Worm (Caenorhabditis elegans) whole organism, L1 larva: ENCODE results near the gene T25G12.6.

Experiments used
- C34B4.2 ChIP-seq: sonication (generic microtip); optimal IDR thresholded peaks from 2 replicates; lab custom pipeline; 2017; ENCODE audit warnings: mild to moderate bottlenecking, missing genetic modification characterization, missing compliant biosample characterization
- aha-1 ChIP-seq: fragments of 150-350 bp; optimal IDR thresholded peaks from 2 replicates; lab custom pipeline; 2014; ENCODE audit warnings: missing biosample characterization, missing genetic modification characterization
- ama-1 ChIP-seq: fragments of 150-350 bp; optimal IDR thresholded peaks from 2 replicates; lab custom pipeline; 2014
- blmp-1 ChIP-seq: fragments of 150-350 bp; optimal IDR thresholded peaks from 2 replicates; lab custom pipeline; 2014; ENCODE audit warnings: missing biosample characterization, missing genetic modification characterization
- ceh-8 ChIP-seq: fragments of 200-800 bp; sonication (Bioruptor generic); optimal IDR thresholded peaks from 2 replicates; lab custom pipeline; 2018; ENCODE audit warnings: mild to moderate bottlenecking, missing genetic modification characterization, moderate library complexity, missing compliant biosample characterization
- ceh-82 ChIP-seq, 3 experiments: fragments of 150-350 bp in 1 of 3; sonication (generic microtip) in 2 of 3; optimal IDR thresholded peaks; 2 replicates each; lab custom pipeline; 2014 to 2017; ENCODE audit warnings: missing biosample characterization in 3 of 3, missing genetic modification characterization in 3 of 3
- dpl-1 ChIP-seq, 3 experiments: fragments of 150-350 bp in 2 of 3; sonication (generic microtip) in 1 of 3; optimal IDR thresholded peaks; 2 replicates each; lab custom pipeline; 2014 to 2017; ENCODE audit warnings: missing biosample characterization in 3 of 3, missing genetic modification characterization in 3 of 3, missing genetic modification reagents in 3 of 3
- dsc-1 ChIP-seq: sonication (generic microtip); optimal IDR thresholded peaks from 2 replicates; lab custom pipeline; 2016; ENCODE audit warnings: mild to moderate bottlenecking, missing genetic modification characterization, missing compliant biosample characterization
- egl-27 ChIP-seq, 2 experiments: fragments of 150-350 bp in 1 of 2; sonication (generic microtip); optimal IDR thresholded peaks; 3 replicates each; lab custom pipeline; 2017 to 2018; ENCODE audit warnings: missing biosample characterization in 2 of 2, missing genetic modification characterization in 2 of 2, missing genetic modification reagents in 2 of 2
- elt-2 ChIP-seq: sonication (generic microtip); optimal IDR thresholded peaks from 2 replicates; lab custom pipeline; 2016; ENCODE audit warnings: missing genetic modification characterization, mild to moderate bottlenecking, inconsistent platforms, missing compliant biosample characterization, missing genetic modification reagents
- ets-5 ChIP-seq: fragments of 200-800 bp; sonication (Bioruptor generic); IDR thresholded peaks from 2 replicates; pipeline ENCODE4 v1.3.6; 2022; ENCODE audit warnings: missing genetic modification characterization, missing compliant biosample characterization
- fkh-10 ChIP-seq: sonication (generic microtip); optimal IDR thresholded peaks from 2 replicates; lab custom pipeline; 2017; ENCODE audit warnings: missing biosample characterization, missing genetic modification reagents, missing genetic modification characterization
- hpl-2 ChIP-seq: fragments of 150-350 bp; optimal IDR thresholded peaks from 2 replicates; lab custom pipeline; 2014; ENCODE audit warnings: missing biosample characterization, missing genetic modification reagents, missing genetic modification characterization
- jun-1 ChIP-seq: fragments of 150-350 bp; optimal IDR thresholded peaks from 2 replicates; lab custom pipeline; 2014; ENCODE audit warnings: missing biosample characterization, missing genetic modification reagents, missing genetic modification characterization
- lin-35 ChIP-seq, 2 experiments: fragments of 150-350 bp; optimal IDR thresholded peaks; 2 replicates each; lab custom pipeline; 2014; ENCODE audit warnings: missing biosample characterization in 2 of 2, missing genetic modification characterization in 2 of 2, missing genetic modification reagents in 2 of 2
- lin-39 ChIP-seq: fragments of 150-350 bp; optimal IDR thresholded peaks from 2 replicates; lab custom pipeline; 2014; ENCODE audit warnings: missing biosample characterization, missing genetic modification reagents, missing genetic modification characterization
- lir-3 ChIP-seq: sonication (generic microtip); optimal IDR thresholded peaks from 2 replicates; lab custom pipeline; 2016; ENCODE audit warnings: mild to moderate bottlenecking, missing genetic modification characterization, moderate library complexity, missing compliant biosample characterization; ENCODE audit not compliant: poor library complexity
- lsy-2 ChIP-seq, 2 experiments: fragments of 150-350 bp; optimal IDR thresholded peaks; 2 replicates each; lab custom pipeline; 2014; ENCODE audit warnings: missing biosample characterization in 2 of 2, missing genetic modification characterization in 2 of 2
- mab-9 ChIP-seq: fragments of 200-800 bp; sonication (Bioruptor generic); IDR thresholded peaks from 2 replicates; pipeline ENCODE4 v1.3.6; 2022; ENCODE audit warnings: missing genetic modification reagents, missing genetic modification characterization, missing compliant biosample characterization
- mdl-1 ChIP-seq, 2 experiments: fragments of 150-350 bp; optimal IDR thresholded peaks; 2 replicates each; lab custom pipeline; 2014 to 2017; ENCODE audit warnings: missing biosample characterization in 2 of 2, missing genetic modification characterization in 2 of 2, inconsistent platforms in 1 of 2
- mef-2 ChIP-seq: fragments of 150-350 bp; optimal IDR thresholded peaks from 2 replicates; lab custom pipeline; 2014; ENCODE audit warnings: missing biosample characterization, missing genetic modification characterization
- mep-1 ChIP-seq: fragments of 150-350 bp; optimal IDR thresholded peaks from 2 replicates; lab custom pipeline; 2014; ENCODE audit warnings: missing biosample characterization, missing genetic modification characterization
- nhr-19 ChIP-seq: fragments of 200-800 bp; sonication (Bioruptor generic); conservative IDR thresholded peaks from 2 replicates; pipeline ENCODE4 v1.3.6; 2022; ENCODE audit warnings: missing genetic modification characterization, missing compliant biosample characterization
- nhr-28 ChIP-seq: fragments of 150-350 bp; optimal IDR thresholded peaks from 2 replicates; lab custom pipeline; 2014; ENCODE audit warnings: missing biosample characterization, missing genetic modification characterization
- nhr-71 ChIP-seq: sonication (generic microtip); optimal IDR thresholded peaks from 2 replicates; lab custom pipeline; 2016; ENCODE audit warnings: mild to moderate bottlenecking, missing genetic modification characterization, moderate library complexity, missing compliant biosample characterization
- nhr-77 ChIP-seq: fragments of 150-350 bp; optimal IDR thresholded peaks from 2 replicates; lab custom pipeline; 2014; ENCODE audit warnings: missing biosample characterization, missing genetic modification characterization
- pqm-1 ChIP-seq: sonication (generic microtip); optimal IDR thresholded peaks from 3 replicates; lab custom pipeline; 2017; ENCODE audit warnings: missing biosample characterization, missing genetic modification characterization
- sox-4 ChIP-seq: sonication (generic microtip); optimal IDR thresholded peaks from 2 replicates; lab custom pipeline; 2016; ENCODE audit warnings: missing genetic modification characterization, missing compliant biosample characterization
- swsn-7 ChIP-seq: sonication (generic microtip); optimal IDR thresholded peaks from 2 replicates; lab custom pipeline; 2016; ENCODE audit warnings: missing genetic modification characterization, missing compliant biosample characterization
- tbx-2 ChIP-seq: sonication (generic microtip); optimal IDR thresholded peaks from 2 replicates; lab custom pipeline; 2016; ENCODE audit warnings: missing genetic modification characterization, missing compliant biosample characterization
- unc-130 ChIP-seq: fragments of 150-350 bp; optimal IDR thresholded peaks from 2 replicates; lab custom pipeline; 2017; ENCODE audit warnings: missing biosample characterization, missing genetic modification characterization, inconsistent platforms
- unc-86 ChIP-seq: sonication (generic microtip); optimal IDR thresholded peaks from 2 replicates; lab custom pipeline; 2016; ENCODE audit warnings: missing genetic modification characterization, missing compliant biosample characterization
- vab-15 ChIP-seq: sonication (generic microtip); optimal IDR thresholded peaks from 2 replicates; lab custom pipeline; 2017; ENCODE audit warnings: missing genotype, mild to moderate bottlenecking, missing genetic modification characterization, missing compliant biosample characterization
- ztf-4 ChIP-seq: fragments of 150-350 bp; optimal IDR thresholded peaks from 2 replicates; lab custom pipeline; 2014; ENCODE audit warnings: missing biosample characterization, missing genetic modification characterization

The T25G12.6 gene

DNA sequence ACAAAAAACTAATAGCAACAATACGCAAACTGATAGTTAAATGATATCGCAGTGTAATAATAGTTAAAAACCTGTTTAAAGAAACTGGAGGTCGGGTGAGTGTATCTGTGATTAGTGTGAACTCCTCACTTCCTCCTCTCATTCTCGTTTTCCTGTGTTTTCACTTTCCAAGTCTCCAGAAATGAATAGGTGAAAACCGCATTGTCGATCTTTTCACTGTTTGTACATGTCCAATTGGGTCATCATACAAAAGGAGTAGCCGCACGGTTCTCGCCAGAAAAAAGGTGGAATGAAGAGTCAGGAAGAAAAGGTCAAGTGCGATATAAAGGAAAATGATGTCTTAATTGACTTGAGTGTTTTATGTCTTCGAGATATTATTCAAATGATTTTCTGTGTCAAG lies 18.5 kb downstream of the T25G12.6 start:
- peak; percentile 99 for TF ChIP-seq blmp-1
- no peak for TF ChIP-seq nhr-28 (tag; lab: Kevin White, UChicago)
- no peak for TF ChIP-seq mdl-1 (tag; optimal IDR thresholded peaks at IDR 0.05; lab: Kevin White, UChicago)

DNA sequence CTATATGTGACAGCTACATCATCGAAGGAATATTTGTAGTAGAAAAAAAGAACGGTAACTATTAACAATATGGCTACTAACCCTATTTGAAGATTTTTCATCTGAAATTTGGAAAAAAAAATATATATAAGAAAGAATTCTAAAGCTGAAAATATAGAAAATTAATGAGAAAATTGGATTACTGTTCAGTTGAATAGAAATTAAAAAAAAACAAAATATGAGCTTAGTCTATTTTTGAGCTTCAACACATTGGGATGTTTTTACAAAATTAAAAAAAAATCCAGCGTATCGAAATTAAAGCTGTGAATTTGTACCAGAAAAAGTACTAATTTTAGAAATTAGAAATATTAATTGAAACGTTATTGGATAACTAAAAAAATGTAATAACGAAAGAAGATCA lies 20.7 kb downstream of the T25G12.6 start, which contains the start of gene T08G2.2:
T08G2.2 (minus strand) TSS at position 101 of the 400 bp plus-strand sequence.
- TF ChIP-seq hpl-2 (GFP tag; lab: Kevin White, UChicago) (no peak), swsn-7 (tag; lab: Kevin White, UChicago) (no peak), vab-15 (tag; lab: Kevin White, UChicago) (no peak), ama-1 (no peak), ceh-8 (GFP tag; lab: Kevin White, UChicago) (no peak), lir-3 (tag; lab: Kevin White, UChicago) (no peak), lin-39 (no peak), jun-1 (no peak), ets-5 (no peak), C34B4.2 (no peak)

DNA sequence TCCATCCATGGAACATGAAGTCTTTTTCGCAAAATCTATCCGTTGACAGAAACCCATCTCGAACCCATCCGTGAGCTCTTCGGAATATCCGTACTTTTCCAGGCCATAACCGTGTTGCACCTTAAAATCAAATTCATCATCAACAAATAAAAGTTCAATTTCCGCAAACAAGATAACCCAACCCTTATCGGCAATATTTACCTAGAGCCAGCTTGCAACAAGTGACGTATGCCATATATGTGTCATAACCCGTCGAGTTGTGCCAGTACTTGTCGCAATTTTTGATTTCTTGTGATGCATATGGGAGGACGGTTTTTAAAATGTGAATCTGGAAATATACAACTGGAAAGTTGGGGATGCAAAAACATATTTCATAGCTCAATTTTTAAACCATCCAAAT lies 24.2 kb downstream of the T25G12.6 start:
- TF ChIP-seq nhr-77 (tag; lab: Kevin White, UChicago) (no peak), ama-1 (no peak), unc-86 (tag; lab: Kevin White, UChicago) (no peak), pqm-1 (tag; lab: Kevin White, UChicago) (no peak), aha-1 (tag; lab: Kevin White, UChicago) (no peak), lin-39 (no peak), ceh-8 (GFP tag; lab: Kevin White, UChicago) (no peak)
- TF ChIP-seq, all 84 proteins: peak for 0

DNA sequence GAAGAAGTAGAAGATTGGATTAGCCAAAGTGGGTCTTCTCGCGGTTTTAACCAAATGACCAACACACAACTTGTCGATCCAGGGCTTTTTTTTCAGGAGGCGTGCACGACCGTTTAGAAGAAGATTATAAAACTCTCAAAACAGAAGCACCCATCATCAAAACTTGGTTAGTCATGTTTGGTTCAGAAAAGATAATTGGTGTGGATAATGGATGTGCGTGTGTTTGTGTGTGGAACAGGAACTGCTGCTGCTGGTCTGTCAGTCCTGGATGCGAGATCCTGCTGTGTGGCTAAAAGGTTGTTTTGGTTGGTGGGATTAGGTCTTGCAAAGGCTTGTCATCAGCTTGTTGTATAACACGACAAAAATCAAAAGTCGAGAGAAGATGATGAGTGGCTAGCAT lies 26.6 kb downstream of the T25G12.6 start:
- TF ChIP-seq sox-4 (no peak), dsc-1 (tag; lab: Kevin White, UChicago) (no peak), ztf-4 (no peak), unc-130 (no peak), dpl-1 (GFP tag; optimal IDR thresholded peaks at IDR 0.05; lab: Kevin White, UChicago) (no peak), egl-27 (tag; optimal IDR thresholded peaks at IDR 0.05; lab: Kevin White, UChicago) (no peak), fkh-10 (GFP tag; lab: Kevin White, UChicago) (no peak), tbx-2 (no peak), lir-3 (tag; lab: Kevin White, UChicago) (no peak), lin-35 (GFP tag; optimal IDR thresholded peaks at IDR 0.05; lab: Kevin White, UChicago) (no peak)
- TF ChIP-seq, all 84 proteins: peak for 0

DNA sequence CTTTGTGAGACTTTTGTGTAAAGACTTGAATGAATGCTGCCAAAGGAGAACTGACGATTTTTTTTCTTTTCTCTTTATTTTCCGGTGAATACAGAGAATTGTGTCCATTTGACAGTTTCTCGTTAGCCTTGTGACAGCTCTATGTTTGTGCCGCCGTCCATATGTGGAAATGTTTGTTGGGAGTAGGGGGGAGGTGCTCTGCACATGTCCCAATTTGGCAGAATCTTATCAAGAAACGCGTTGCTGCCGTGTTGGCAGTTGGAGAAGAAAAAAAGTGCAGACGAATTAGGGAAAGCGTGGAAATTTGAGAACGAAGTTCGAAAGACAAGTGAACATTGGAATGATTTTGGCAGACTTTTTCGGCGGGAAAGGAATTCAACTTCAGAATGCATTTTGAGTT lies 32.2 kb downstream of the T25G12.6 start:
- TF ChIP-seq lsy-2 (tag; optimal IDR thresholded peaks at IDR 0.05; lab: Kevin White, UChicago) (no peak), mab-9 (GFP tag; lab: Robert Waterston, UW) (no peak), ama-1 (no peak), mep-1 (tag; lab: Kevin White, UChicago) (no peak), nhr-19 (GFP tag; lab: Robert Waterston, UW) (no peak), nhr-71 (no peak), mef-2 (no peak), fkh-10 (GFP tag; lab: Kevin White, UChicago) (no peak), ceh-82 (tag; optimal IDR thresholded peaks at IDR 0.05; lab: Kevin White, UChicago) (no peak), lin-39 (no peak)

DNA sequence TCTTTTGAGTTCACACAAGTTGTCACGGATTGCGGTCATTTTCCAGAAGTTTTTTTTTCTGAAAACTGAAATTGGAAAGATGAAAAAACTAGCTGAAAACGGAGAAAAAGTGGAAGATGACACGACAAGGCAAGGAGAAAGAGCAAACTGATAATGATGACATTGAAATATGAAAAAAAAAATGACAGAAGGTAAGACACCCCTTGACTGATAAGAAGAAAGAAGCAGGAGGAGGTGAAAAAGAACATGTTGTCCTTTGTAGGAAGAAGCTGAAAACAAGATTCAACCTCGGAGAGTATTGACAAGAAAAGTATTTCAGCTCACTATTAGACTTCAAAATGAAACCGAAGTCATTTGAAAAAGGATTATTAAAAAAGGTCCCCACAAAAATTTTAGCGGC lies 34.9 kb downstream of the T25G12.6 start, which contains the start of gene B0302.5:
B0302.5 (minus strand) TSS at position 58 of the 400 bp plus-strand sequence.
- no peak for TF ChIP-seq ceh-8 (GFP tag; lab: Kevin White, UChicago)
- peak; percentile 0 for TF ChIP-seq elt-2 (tag; lab: Kevin White, UChicago)
